Fruit fly (Drosophila melanogaster) whole organism, adult: ENCODE data around the gene CG43074.

ENCODE experiments used
- CG11617 ChIP-seq: fragments of 200-800 bp; sonication (Bioruptor generic); optimal IDR thresholded peaks from 2 replicates; lab custom pipeline; 2017; ENCODE audit warnings: mild to moderate bottlenecking, missing biosample characterization, missing genetic modification reagents, missing genetic modification characterization
- CG12768 ChIP-seq: fragments of 200-800 bp; sonication (Bioruptor generic); optimal IDR thresholded peaks from 2 replicates; lab custom pipeline; 2017; ENCODE audit warnings: missing biosample characterization, missing genetic modification characterization, mild to moderate bottlenecking, moderate library complexity, missing genetic modification reagents
- CG14711 ChIP-seq: fragments of 200-800 bp; sonication (Bioruptor generic); optimal IDR thresholded peaks from 2 replicates; lab custom pipeline; 2018; ENCODE audit warnings: missing biosample characterization, mild to moderate bottlenecking, missing genetic modification characterization, moderate library complexity
- CG1620 ChIP-seq: fragments of 200-800 bp; sonication (Bioruptor generic); optimal IDR thresholded peaks from 2 replicates; lab custom pipeline; 2016; ENCODE audit warnings: missing biosample characterization, missing genetic modification characterization
- CG33017 ChIP-seq: fragments of 200-800 bp; sonication (Bioruptor generic); optimal IDR thresholded peaks from 2 replicates; lab custom pipeline; 2018; ENCODE audit warnings: missing biosample characterization, mild to moderate bottlenecking, missing genetic modification characterization, moderate library complexity
- CG5204 ChIP-seq: fragments of 200-800 bp; sonication (Bioruptor generic); optimal IDR thresholded peaks from 2 replicates; lab custom pipeline; 2016; ENCODE audit warnings: missing biosample characterization, missing genetic modification characterization
- CG7045 ChIP-seq: fragments of 200-800 bp; sonication (Bioruptor generic); optimal IDR thresholded peaks from 2 replicates; lab custom pipeline; 2017; ENCODE audit warnings: missing biosample characterization, mild to moderate bottlenecking, missing genetic modification characterization
- CG7101 ChIP-seq: fragments of 200-800 bp; sonication (Bioruptor generic); optimal IDR thresholded peaks from 2 replicates; lab custom pipeline; 2018; ENCODE audit warnings: missing biosample characterization, mild to moderate bottlenecking, missing genetic modification characterization, moderate library complexity
- Clk ChIP-seq: fragments of 200-800 bp; sonication (Bioruptor generic); optimal IDR thresholded peaks from 2 replicates; lab custom pipeline; 2017; ENCODE audit warnings: missing biosample characterization, missing genetic modification characterization
- Crg-1 ChIP-seq: fragments of 200-800 bp; sonication (Bioruptor generic); optimal IDR thresholded peaks from 2 replicates; lab custom pipeline; 2016; ENCODE audit warnings: missing biosample characterization, missing genetic modification characterization
- Hr96 ChIP-seq: fragments of 200-800 bp; sonication (Bioruptor generic); optimal IDR thresholded peaks from 2 replicates; lab custom pipeline; 2016; ENCODE audit warnings: missing biosample characterization, missing genetic modification characterization
- Mnt ChIP-seq: fragments of 200-800 bp; sonication (Bioruptor generic); optimal IDR thresholded peaks from 2 replicates; lab custom pipeline; 2016; ENCODE audit warnings: missing biosample characterization, mild to moderate bottlenecking, missing genetic modification characterization
- bab1 ChIP-seq: fragments of 200-800 bp; sonication (Bioruptor generic); optimal IDR thresholded peaks from 3 replicates; lab custom pipeline; 2019; ENCODE audit warnings: missing biosample characterization, mild to moderate bottlenecking, missing genetic modification characterization, moderate library complexity
- cic ChIP-seq: fragments of 200-800 bp; sonication (Bioruptor generic); optimal IDR thresholded peaks from 2 replicates; lab custom pipeline; 2017; ENCODE audit warnings: missing biosample characterization, mild to moderate bottlenecking, missing genetic modification characterization, moderate library complexity
- cnc ChIP-seq, 2 experiments: fragments of >200 bp; optimal IDR thresholded peaks; 2 replicates each; lab custom pipeline; 2017
- kay ChIP-seq: fragments of 200-800 bp; sonication (Bioruptor generic); peaks from one replicate; lab custom pipeline; 2016; ENCODE audit warnings: missing biosample characterization, missing genetic modification characterization, borderline replicate concordance
- ovo ChIP-seq: fragments of 200-800 bp; sonication (Bioruptor generic); optimal IDR thresholded peaks from 2 replicates; lab custom pipeline; 2016; ENCODE audit warnings: missing biosample characterization, missing genetic modification characterization
- pad ChIP-seq: fragments of 200-800 bp; sonication (Bioruptor generic); optimal IDR thresholded peaks from 3 replicates; lab custom pipeline; 2017; ENCODE audit warnings: missing biosample characterization, missing genetic modification characterization, mild to moderate bottlenecking, moderate library complexity, missing genetic modification reagents
- tj ChIP-seq: fragments of 200-800 bp; sonication (Bioruptor generic); optimal IDR thresholded peaks from 3 replicates; lab custom pipeline; 2017; ENCODE audit warnings: missing biosample characterization, mild to moderate bottlenecking, missing genetic modification characterization, moderate library complexity
- toe ChIP-seq: fragments of 200-800 bp; sonication (Bioruptor generic); optimal IDR thresholded peaks from 2 replicates; lab custom pipeline; 2016; ENCODE audit warnings: missing biosample characterization, missing genetic modification characterization

CG43074 gene

dm6 chr3L:3517894-3518293 is 33.4 kb upstream of the CG43074 start:
- TF ChIP-seq CG5204 (GFP tag; lab: Kevin White, UChicago) (peak; percentile 55), CG12768 (peak; percentile 70), cic (GFP tag; lab: Kevin White, UChicago) (no peak), Clk (GFP tag; lab: Kevin White, UChicago) (peak; percentile 27), kay (GFP tag; lab: Kevin White, UChicago) (no peak), toe (GFP tag; lab: Kevin White, UChicago) (peak; percentile 61), Hr96 (GFP tag; lab: Kevin White, UChicago) (peak; percentile 32), Crg-1 (GFP tag; lab: Kevin White, UChicago) (no peak), CG7045 (GFP tag; lab: Kevin White, UChicago) (peak; percentile 53), CG1620 (no peak), CG11617 (GFP tag; lab: Kevin White, UChicago) (peak; percentile 3), pad (GFP tag; lab: Kevin White, UChicago) (peak; percentile 36), Mnt (GFP tag; lab: Kevin White, UChicago) (peak; percentile 19), bab1 (peak; percentile 11), CG7101 (tag; lab: Kevin White, UChicago) (peak; percentile 67), cnc (optimal IDR thresholded peaks at IDR 0.05; lab: Kevin White, UChicago) (no peak), CG14711 (tag; lab: Kevin White, UChicago) (peak; percentile 68), tj (GFP tag; lab: Kevin White, UChicago) (no peak), CG33017 (peak; percentile 70), ovo (GFP tag; lab: Kevin White, UChicago) (no peak)

- TF ChIP-seq tj (GFP tag; lab: Kevin White, UChicago) (no peak), ovo (GFP tag; lab: Kevin White, UChicago) (no peak), cnc (optimal IDR thresholded peaks at IDR 0.05; lab: Kevin White, UChicago) (no peak), CG11617 (GFP tag; lab: Kevin White, UChicago) (no peak), CG1620 (no peak), CG7045 (GFP tag; lab: Kevin White, UChicago) (no peak), CG5204 (GFP tag; lab: Kevin White, UChicago) (no peak), Hr96 (GFP tag; lab: Kevin White, UChicago) (no peak), cic (GFP tag; lab: Kevin White, UChicago) (no peak), pad (GFP tag; lab: Kevin White, UChicago) (no peak), Clk (GFP tag; lab: Kevin White, UChicago) (no peak), CG14711 (tag; lab: Kevin White, UChicago) (no peak), CG33017 (no peak), kay (GFP tag; lab: Kevin White, UChicago) (no peak)
Measured at dm6 chr3L:3516485-3516884, 32.0 kb upstream of the CG43074 start.

dm6 chr3L:3515280-3516020 is 31.0 kb upstream of the CG43074 start, which contains the start of gene Eip63E:
Gene Eip63E (plus strand): TSS chr3L:3515751.
- TF ChIP-seq Mnt (GFP tag; lab: Kevin White, UChicago) (peak; percentile 76), ovo (GFP tag; lab: Kevin White, UChicago) (no peak), Crg-1 (GFP tag; lab: Kevin White, UChicago) (no peak), CG14711 (tag; lab: Kevin White, UChicago) (peak; percentile 20), pad (GFP tag; lab: Kevin White, UChicago) (peak; percentile 16), CG11617 (GFP tag; lab: Kevin White, UChicago) (no peak), cic (GFP tag; lab: Kevin White, UChicago) (peak; percentile 27), CG12768 (peak; percentile 29), kay (GFP tag; lab: Kevin White, UChicago) (no peak), bab1 (peak; percentile 65), Hr96 (GFP tag; lab: Kevin White, UChicago) (no peak), tj (GFP tag; lab: Kevin White, UChicago) (peak; percentile 32), CG5204 (GFP tag; lab: Kevin White, UChicago) (no peak), CG1620 (no peak), CG7101 (tag; lab: Kevin White, UChicago) (no peak), toe (GFP tag; lab: Kevin White, UChicago) (no peak), Clk (GFP tag; lab: Kevin White, UChicago) (no peak), CG7045 (GFP tag; lab: Kevin White, UChicago) (peak; percentile 34), cnc (optimal IDR thresholded peaks at IDR 0.05; lab: Kevin White, UChicago) (no peak), CG33017 (no peak)

- TF ChIP-seq Crg-1 (GFP tag; lab: Kevin White, UChicago) (no peak), Clk (GFP tag; lab: Kevin White, UChicago) (no peak), CG11617 (GFP tag; lab: Kevin White, UChicago) (no peak), CG7101 (tag; lab: Kevin White, UChicago) (no peak), CG33017 (no peak), tj (GFP tag; lab: Kevin White, UChicago) (no peak), cic (GFP tag; lab: Kevin White, UChicago) (no peak), ovo (GFP tag; lab: Kevin White, UChicago) (no peak), CG5204 (GFP tag; lab: Kevin White, UChicago) (no peak)
Measured at dm6 chr3L:3514020-3514419, 29.6 kb upstream of the CG43074 start.

dm6 chr3L:3512998-3513397 is 28.5 kb upstream of the CG43074 start:
- TF ChIP-seq toe (GFP tag; lab: Kevin White, UChicago) (no peak), ovo (GFP tag; lab: Kevin White, UChicago) (no peak), CG7101 (tag; lab: Kevin White, UChicago) (no peak), CG7045 (GFP tag; lab: Kevin White, UChicago) (no peak), pad (GFP tag; lab: Kevin White, UChicago) (no peak), cnc (optimal IDR thresholded peaks at IDR 0.05; lab: Kevin White, UChicago) (no peak), tj (GFP tag; lab: Kevin White, UChicago) (no peak), CG14711 (tag; lab: Kevin White, UChicago) (no peak), CG11617 (GFP tag; lab: Kevin White, UChicago) (no peak), Mnt (GFP tag; lab: Kevin White, UChicago) (no peak), kay (GFP tag; lab: Kevin White, UChicago) (no peak), CG1620 (no peak), Hr96 (GFP tag; lab: Kevin White, UChicago) (no peak), cic (GFP tag; lab: Kevin White, UChicago) (no peak), Crg-1 (GFP tag; lab: Kevin White, UChicago) (no peak), CG5204 (GFP tag; lab: Kevin White, UChicago) (no peak), CG33017 (no peak), Clk (GFP tag; lab: Kevin White, UChicago) (no peak), bab1 (no peak), CG12768 (no peak)
